Worm (Caenorhabditis elegans): ENCODE results near the gene F28G4.3.

ce11 chrV:16285794-16286193, 1.7 kb downstream of the F28G4.3 start, which contains the start of gene F28G4.4:
- TF ChIP-seq pqm-1 (tag; optimal IDR thresholded peaks at IDR 0.05) = no peak
- TF ChIP-seq lim-6 (tag; optimal IDR thresholded peaks at IDR 0.05) = no peak
- no peak for TF ChIP-seq ama-1 (optimal IDR thresholded peaks at IDR 0.05)
- no peak for TF ChIP-seq T23F11.4 (GFP tag; optimal IDR thresholded peaks at IDR 0.05)
- TF ChIP-seq ceh-31 (tag; optimal IDR thresholded peaks at IDR 0.05) = no peak
- no peak for TF ChIP-seq ahr-1 (tag; optimal IDR thresholded peaks at IDR 0.05)
- TF ChIP-seq ceh-18 (tag; optimal IDR thresholded peaks at IDR 0.05) = no peak
- TF ChIP-seq lin-11 (tag; optimal IDR thresholded peaks at IDR 0.05) = no peak
- no peak for TF ChIP-seq nhr-11 (tag; optimal IDR thresholded peaks at IDR 0.05)
- TF ChIP-seq odd-2 (tag; optimal IDR thresholded peaks at IDR 0.05) = no peak
- TF ChIP-seq pag-3 (tag; optimal IDR thresholded peaks at IDR 0.05; ENCODE audit: borderline replicate concordance) = no peak
- TF ChIP-seq ceh-9 (tag; optimal IDR thresholded peaks at IDR 0.05) = no peak
- no peak for TF ChIP-seq fkh-10 (GFP tag; optimal IDR thresholded peaks at IDR 0.05)
